Fruit fly (Drosophila melanogaster) whole organism, embryonic: Measurements from ENCODE around the gene CG17264.

Experiments used
- Adf1 ChIP-seq: fragments of 200-800 bp; sonication (Bioruptor generic); IDR thresholded peaks from 2 replicates; pipeline ENCODE4 v1.3.6; 2022; ENCODE audit warnings: missing biosample characterization, missing genetic modification characterization
- Antp ChIP-seq: fragments of 200-800 bp; sonication (Bioruptor generic); optimal IDR thresholded peaks from 3 replicates; lab custom pipeline; 2016; ENCODE audit warnings: missing biosample characterization, missing genetic modification characterization
- B-H1 ChIP-seq: fragments of 200-800 bp; sonication (Bioruptor generic); IDR thresholded peaks from 3 replicates; pipeline ENCODE4 v1.3.6; 2022; ENCODE audit warnings: missing biosample characterization, missing genetic modification characterization
- CG10565 ChIP-seq: fragments of 200-800 bp; sonication (Bioruptor generic); optimal IDR thresholded peaks from 3 replicates; lab custom pipeline; 2016; ENCODE audit warnings: missing biosample characterization, mild to moderate bottlenecking, missing genetic modification characterization
- CG10654 ChIP-seq: fragments of 200-800 bp; sonication (Bioruptor generic); optimal IDR thresholded peaks from 2 replicates; lab custom pipeline; 2016; ENCODE audit warnings: missing biosample characterization, missing genetic modification characterization
- CG10979 ChIP-seq: fragments of 200-800 bp; sonication (Bioruptor generic); optimal IDR thresholded peaks from 2 replicates; lab custom pipeline; 2018; ENCODE audit warnings: missing biosample characterization, mild to moderate bottlenecking, missing genetic modification characterization, moderate library complexity
- CG13123 ChIP-seq: fragments of 200-800 bp; sonication (Bioruptor generic); optimal IDR thresholded peaks from 2 replicates; lab custom pipeline; 2016; ENCODE audit warnings: missing biosample characterization, missing genetic modification characterization
- CG13287 ChIP-seq: fragments of 200-800 bp; sonication (Bioruptor generic); IDR thresholded peaks from 2 replicates; pipeline ENCODE4 v1.3.6; 2022; ENCODE audit warnings: missing biosample characterization, missing genetic modification characterization; ENCODE audit not compliant: partially characterized antibody
- CG1529 ChIP-seq: fragments of 200-800 bp; sonication (Bioruptor generic); optimal IDR thresholded peaks from 3 replicates; lab custom pipeline; 2018; ENCODE audit warnings: missing biosample characterization, missing genetic modification characterization
- CG15514 ChIP-seq: fragments of 200-800 bp; sonication (Bioruptor generic); optimal IDR thresholded peaks from 3 replicates; lab custom pipeline; 2017; ENCODE audit warnings: missing biosample characterization, missing genetic modification characterization, mild to moderate bottlenecking, moderate library complexity, missing genetic modification reagents
- CG17328 ChIP-seq: fragments of 200-800 bp; sonication (Bioruptor generic); IDR thresholded peaks from 2 replicates; pipeline ENCODE4 v1.3.6; 2022; ENCODE audit warnings: missing biosample characterization, missing genetic modification characterization
- CG1832 ChIP-seq: fragments of 200-800 bp; sonication (Bioruptor generic); optimal IDR thresholded peaks from 2 replicates; lab custom pipeline; 2017; ENCODE audit warnings: missing biosample characterization, mild to moderate bottlenecking, missing genetic modification characterization, inconsistent platforms
- CG2712 ChIP-seq: fragments of 200-800 bp; optimal IDR thresholded peaks from 3 replicates; lab custom pipeline; 2019; ENCODE audit warnings: missing biosample characterization, mild to moderate bottlenecking, missing genetic modification characterization, moderate library complexity
- CG30431 ChIP-seq: fragments of 200-800 bp; sonication (Bioruptor generic); optimal IDR thresholded peaks from 2 replicates; lab custom pipeline; 2017; ENCODE audit warnings: missing biosample characterization, missing genetic modification characterization
- CG31388 ChIP-seq: fragments of 200-800 bp; sonication (Bioruptor generic); optimal IDR thresholded peaks from 2 replicates; lab custom pipeline; 2016; ENCODE audit warnings: missing biosample characterization, missing genetic modification characterization
- CG3163 ChIP-seq: fragments of 200-800 bp; sonication (Bioruptor generic); optimal IDR thresholded peaks from 3 replicates; lab custom pipeline; 2016; ENCODE audit warnings: missing biosample characterization, missing genetic modification characterization
- CG33557 ChIP-seq: fragments of 200-800 bp; sonication (Bioruptor generic); optimal IDR thresholded peaks from 2 replicates; lab custom pipeline; 2019; ENCODE audit warnings: missing biosample characterization, mild to moderate bottlenecking, missing genetic modification characterization, moderate library complexity
- CG4328 ChIP-seq: fragments of 200-800 bp; sonication (Bioruptor generic); optimal IDR thresholded peaks from 3 replicates; lab custom pipeline; 2017; ENCODE audit warnings: missing biosample characterization, missing genetic modification reagents, missing genetic modification characterization
- CG4707 ChIP-seq: fragments of 200-800 bp; sonication (Bioruptor generic); optimal IDR thresholded peaks from 2 replicates; lab custom pipeline; 2018; ENCODE audit warnings: missing biosample characterization, mild to moderate bottlenecking, missing genetic modification characterization, moderate library complexity
- CG6254 ChIP-seq: fragments of 200-800 bp; sonication (Bioruptor generic); optimal IDR thresholded peaks from 3 replicates; lab custom pipeline; 2017; ENCODE audit warnings: mild to moderate bottlenecking, missing biosample characterization, missing genetic modification reagents, missing genetic modification characterization
- CG7786 ChIP-seq: fragments of 200-800 bp; sonication (Bioruptor generic); optimal IDR thresholded peaks from 2 replicates; lab custom pipeline; 2016; ENCODE audit warnings: missing biosample characterization, missing genetic modification characterization
- CG8089 ChIP-seq: fragments of 200-800 bp; sonication (Bioruptor generic); optimal IDR thresholded peaks from 3 replicates; lab custom pipeline; 2016; ENCODE audit warnings: missing biosample characterization, missing genetic modification characterization
- CG8359 ChIP-seq: fragments of 200-800 bp; sonication (Bioruptor generic); optimal IDR thresholded peaks from 2 replicates; lab custom pipeline; 2017; ENCODE audit warnings: missing biosample characterization, mild to moderate bottlenecking, missing genetic modification characterization, borderline replicate concordance
- CG8388 ChIP-seq: fragments of 200-800 bp; sonication (Bioruptor generic); optimal IDR thresholded peaks from 2 replicates; lab custom pipeline; 2019; ENCODE audit warnings: missing biosample characterization, mild to moderate bottlenecking, missing genetic modification characterization, moderate library complexity
- CG8478 ChIP-seq: fragments of >200 bp; optimal IDR thresholded peaks from 2 replicates; lab custom pipeline; 2018
- CG9215 ChIP-seq: fragments of 200-800 bp; sonication (Bioruptor generic); IDR thresholded peaks from 2 replicates; pipeline ENCODE4 v1.3.6; 2022; ENCODE audit warnings: missing biosample characterization, missing genetic modification characterization
- CoRest ChIP-seq: fragments of 200-800 bp; sonication (Bioruptor generic); optimal IDR thresholded peaks from 3 replicates; lab custom pipeline; 2018; ENCODE audit warnings: missing biosample characterization, mild to moderate bottlenecking, missing genetic modification characterization, moderate library complexity
- Dbx ChIP-seq: fragments of 200-800 bp; sonication (Bioruptor generic); IDR thresholded peaks from 3 replicates; pipeline ENCODE4 v1.3.6; 2022; ENCODE audit warnings: missing biosample characterization, missing genetic modification characterization
- Doc2 ChIP-seq: fragments of 200-800 bp; sonication (Bioruptor generic); IDR thresholded peaks from 2 replicates; pipeline ENCODE4 v1.3.6; 2022; ENCODE audit warnings: missing biosample characterization, missing genetic modification characterization
- HLH3B ChIP-seq: fragments of 200-800 bp; sonication (Bioruptor generic); IDR thresholded peaks from 2 replicates; pipeline ENCODE4 v1.3.6; 2022; ENCODE audit warnings: missing biosample characterization, missing genetic modification characterization
- Hr51 ChIP-seq, 2 experiments: fragments of 200-800 bp; sonication (Bioruptor generic); optimal IDR thresholded peaks; 2 replicates in 1 of 2; 3 replicates in 1 of 2; lab custom pipeline; 2016 to 2018; ENCODE audit warnings: missing biosample characterization in 2 of 2, missing genetic modification characterization in 2 of 2, mild to moderate bottlenecking in 1 of 2, moderate library complexity in 1 of 2
- Hr78 ChIP-seq, 2 experiments: fragments of 200-800 bp in 1 of 2; fragments of >200 bp in 1 of 2; sonication (Bioruptor generic) in 1 of 2; optimal IDR thresholded peaks; 2 replicates each; lab custom pipeline; 2017 to 2019; ENCODE audit warnings: missing biosample characterization in 2 of 2, missing genetic modification characterization in 2 of 2, mild to moderate bottlenecking in 1 of 2, moderate library complexity in 1 of 2
- Lhr ChIP-seq: fragments of 200-800 bp; sonication (Bioruptor generic); optimal IDR thresholded peaks from 3 replicates; lab custom pipeline; 2017; ENCODE audit warnings: mild to moderate bottlenecking, missing biosample characterization, missing genetic modification reagents, missing genetic modification characterization
- MESR4 ChIP-seq: fragments of 200-800 bp; sonication (Bioruptor generic); optimal IDR thresholded peaks from 2 replicates; lab custom pipeline; 2018; ENCODE audit warnings: missing biosample characterization, mild to moderate bottlenecking, missing genetic modification characterization, moderate library complexity
- Trl ChIP-seq, 3 experiments: fragments of >200 bp in 2 of 3; fragments of 200-800 bp in 1 of 3; sonication (Bioruptor generic) in 1 of 3; optimal IDR thresholded peaks; 2 replicates in 1 of 3; 3 replicates in 2 of 3; lab custom pipeline; 2016 to 2017; ENCODE audit warnings: missing biosample characterization in 1 of 3, missing genetic modification characterization in 1 of 3
- YL-1 ChIP-seq: fragments of 200-800 bp; sonication (Bioruptor generic); optimal IDR thresholded peaks from 3 replicates; lab custom pipeline; 2017; ENCODE audit warnings: missing biosample characterization, mild to moderate bottlenecking, missing genetic modification characterization
- chn ChIP-seq: fragments of 200-800 bp; sonication (Bioruptor generic); optimal IDR thresholded peaks from 2 replicates; lab custom pipeline; 2016; ENCODE audit warnings: missing biosample characterization, missing genetic modification characterization
- ci ChIP-seq: fragments of 200-800 bp; sonication (Bioruptor generic); IDR thresholded peaks from 3 replicates; pipeline ENCODE4 v1.3.6; 2022; ENCODE audit warnings: missing biosample characterization, missing genetic modification characterization
- fd96Cb ChIP-seq: fragments of 200-800 bp; sonication (Bioruptor generic); optimal IDR thresholded peaks from 2 replicates; lab custom pipeline; 2018; ENCODE audit warnings: missing biosample characterization, mild to moderate bottlenecking, missing genetic modification characterization, moderate library complexity
- gfzf ChIP-seq: fragments of 200-800 bp; sonication (Bioruptor generic); optimal IDR thresholded peaks from 2 replicates; lab custom pipeline; 2016; ENCODE audit warnings: missing biosample characterization, mild to moderate bottlenecking, missing genetic modification characterization, moderate library complexity
- knrl ChIP-seq: fragments of 200-800 bp; sonication (Bioruptor generic); IDR thresholded peaks from 3 replicates; pipeline ENCODE4 v1.3.6; 2022; ENCODE audit warnings: missing biosample characterization, missing genetic modification characterization; ENCODE audit not compliant: partially characterized antibody
- lov ChIP-seq, 2 experiments: fragments of 200-800 bp in 1 of 2; fragments of >200 bp in 1 of 2; sonication (Bioruptor generic) in 1 of 2; IDR thresholded peaks in 1 of 2; optimal IDR thresholded peaks in 1 of 2; 2 replicates in 1 of 2; 3 replicates in 1 of 2; pipeline versions ENCODE4 v1.3.6 to Lab custom; 2017 to 2022; ENCODE audit warnings: missing biosample characterization in 1 of 2, missing genetic modification characterization in 1 of 2
- nau ChIP-seq: fragments of 200-800 bp; sonication (Bioruptor generic); optimal IDR thresholded peaks from 3 replicates; lab custom pipeline; 2017; ENCODE audit warnings: missing biosample characterization, mild to moderate bottlenecking, missing genetic modification characterization, missing genetic modification reagents
- row ChIP-seq: fragments of 200-800 bp; sonication (Bioruptor generic); IDR thresholded peaks from 3 replicates; pipeline ENCODE4 v1.3.6; 2022; ENCODE audit warnings: missing biosample characterization, missing genetic modification characterization
- sens ChIP-seq: fragments of 200-800 bp; sonication (Bioruptor generic); peaks from one replicate; lab custom pipeline; 2016; ENCODE audit warnings: missing biosample characterization, missing genetic modification characterization
- seq ChIP-seq: fragments of 200-800 bp; sonication (Bioruptor generic); IDR thresholded peaks from 2 replicates; pipeline ENCODE4 v1.3.6; 2022; ENCODE audit warnings: missing biosample characterization, missing genetic modification characterization
- ssp ChIP-seq: fragments of 200-800 bp; sonication (Bioruptor generic); IDR thresholded peaks from 2 replicates; pipeline ENCODE4 v1.3.6; 2022; ENCODE audit warnings: missing biosample characterization, missing genetic modification characterization
- tap ChIP-seq: fragments of 200-800 bp; optimal IDR thresholded peaks from 3 replicates; lab custom pipeline; 2019; ENCODE audit warnings: missing biosample characterization, mild to moderate bottlenecking, missing genetic modification characterization, moderate library complexity
- tna ChIP-seq: fragments of 200-800 bp; sonication (Bioruptor generic); IDR thresholded peaks from 2 replicates; pipeline ENCODE4 v1.3.6; 2022; ENCODE audit warnings: missing biosample characterization, missing genetic modification characterization; ENCODE audit not compliant: partially characterized antibody
- trem ChIP-seq: fragments of 200-800 bp; optimal IDR thresholded peaks from 3 replicates; lab custom pipeline; 2019; ENCODE audit warnings: missing biosample characterization, mild to moderate bottlenecking, missing genetic modification characterization, moderate library complexity

Gene CG17264

DNA sequence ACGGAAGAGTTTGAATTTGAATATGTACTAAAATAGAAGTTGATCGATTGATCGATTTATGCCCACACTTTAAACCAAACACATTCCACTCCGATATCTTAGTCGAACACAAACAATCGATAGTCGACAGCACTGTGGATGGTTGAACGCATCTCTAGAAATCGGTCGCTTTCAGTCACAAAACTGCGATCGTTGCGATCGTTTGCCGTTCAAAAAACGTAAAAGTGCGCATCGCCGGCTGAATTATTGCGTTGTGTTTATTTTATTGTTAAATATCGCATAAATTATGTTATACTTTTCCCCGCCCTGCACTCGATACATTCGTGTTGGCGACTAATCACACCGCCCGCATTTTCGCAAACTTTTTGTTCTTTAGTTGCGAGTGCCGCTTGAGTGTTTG, 19.2 kb upstream of the CG17264 start, which contains the start of gene Ccdc85:
Gene Ccdc85 (plus strand): TSS at position 174 of the 400 bp plus-strand sequence.
- TF ChIP-seq ssp (no peak), Lhr (GFP tag; lab: Kevin White, UChicago) (peak; percentile 12), gfzf (GFP tag; lab: Kevin White, UChicago) (peak; percentile 24), chn (GFP tag; lab: Kevin White, UChicago) (no peak), Dbx (GFP tag; lab: Robert Waterston, UW) (peak; percentile 18; the same call in 1 of the 3 replicates), tap (tag; lab: Kevin White, UChicago) (no peak), trem (tag; lab: Kevin White, UChicago) (peak; percentile 83), nau (GFP tag; lab: Kevin White, UChicago) (no peak), Doc2 (GFP tag; lab: Robert Waterston, UW) (no peak), HLH3B (GFP tag; lab: Robert Waterston, UW) (no peak), CG13287 (GFP tag; lab: Robert Waterston, UW) (peak; percentile 96), CG17328 (GFP tag; lab: Robert Waterston, UW) (no peak), CG2712 (tag; lab: Kevin White, UChicago) (peak; percentile 51), Hr78 (GFP tag; optimal IDR thresholded peaks at IDR 0.05; lab: Kevin White, UChicago) (no peak), fd96Cb (tag; lab: Kevin White, UChicago) (no peak), Hr51 (GFP tag; optimal IDR thresholded peaks at IDR 0.05; lab: Kevin White, UChicago) (no peak), B-H1 (no peak), knrl (GFP tag; lab: Robert Waterston, UW) (peak; percentile 89), tna (GFP tag; lab: Robert Waterston, UW) (peak; percentile 100), CG6254 (GFP tag; lab: Kevin White, UChicago) (no peak), CG10565 (GFP tag; lab: Kevin White, UChicago) (no peak), CG15514 (GFP tag; lab: Kevin White, UChicago) (peak; percentile 64), CG7786 (no peak), seq (GFP tag; lab: Robert Waterston, UW) (no peak), Adf1 (GFP tag; lab: Robert Waterston, UW) (no peak), CG4328 (GFP tag; lab: Kevin White, UChicago) (no peak), YL-1 (peak; percentile 28), lov (optimal IDR thresholded peaks at IDR 0.05; lab: Kevin White, UChicago) (no peak), lov (GFP tag; IDR thresholded peaks at IDR 0.05; lab: Robert Waterston, UW) (0 out of 3 replicates have a peak, but pooled peaks have one; percentile 26), CG9215 (GFP tag; lab: Robert Waterston, UW) (no peak), CG8478 (no peak), CG4707 (GFP tag; lab: Kevin White, UChicago) (no peak), ci (GFP tag; lab: Robert Waterston, UW) (peak; percentile 76), CG10979 (tag; lab: Kevin White, UChicago) (peak; percentile 32), CG10654 (no peak), CG8089 (no peak), CG3163 (GFP tag; lab: Kevin White, UChicago) (no peak), CG30431 (GFP tag; lab: Kevin White, UChicago) (no peak), CG13123 (no peak), Antp (GFP tag; lab: Kevin White, UChicago) (no peak), sens (GFP tag; lab: Kevin White, UChicago) (peak; percentile 78), CG31388 (no peak), CG1529 (GFP tag; lab: Kevin White, UChicago) (no peak), CoRest (tag; lab: Kevin White, UChicago) (no peak), CG1832 (GFP tag; lab: Kevin White, UChicago) (no peak), row (peak; percentile 21; the same call in 1 of the 3 replicates), CG8388 (GFP tag; lab: Kevin White, UChicago) (no peak), CG33557 (GFP tag; lab: Kevin White, UChicago) (peak; percentile 7), MESR4 (GFP tag; lab: Kevin White, UChicago) (peak; percentile 36), CG8359 (GFP tag; lab: Kevin White, UChicago) (no peak), Trl (optimal IDR thresholded peaks at IDR 0.05; lab: Kevin White, UChicago) (no peak), Trl (GFP tag; optimal IDR thresholded peaks at IDR 0.05; lab: Kevin White, UChicago) (no peak)
